Worm (Caenorhabditis elegans): Measurements from ENCODE around the gene R12B2.7.

DNA sequence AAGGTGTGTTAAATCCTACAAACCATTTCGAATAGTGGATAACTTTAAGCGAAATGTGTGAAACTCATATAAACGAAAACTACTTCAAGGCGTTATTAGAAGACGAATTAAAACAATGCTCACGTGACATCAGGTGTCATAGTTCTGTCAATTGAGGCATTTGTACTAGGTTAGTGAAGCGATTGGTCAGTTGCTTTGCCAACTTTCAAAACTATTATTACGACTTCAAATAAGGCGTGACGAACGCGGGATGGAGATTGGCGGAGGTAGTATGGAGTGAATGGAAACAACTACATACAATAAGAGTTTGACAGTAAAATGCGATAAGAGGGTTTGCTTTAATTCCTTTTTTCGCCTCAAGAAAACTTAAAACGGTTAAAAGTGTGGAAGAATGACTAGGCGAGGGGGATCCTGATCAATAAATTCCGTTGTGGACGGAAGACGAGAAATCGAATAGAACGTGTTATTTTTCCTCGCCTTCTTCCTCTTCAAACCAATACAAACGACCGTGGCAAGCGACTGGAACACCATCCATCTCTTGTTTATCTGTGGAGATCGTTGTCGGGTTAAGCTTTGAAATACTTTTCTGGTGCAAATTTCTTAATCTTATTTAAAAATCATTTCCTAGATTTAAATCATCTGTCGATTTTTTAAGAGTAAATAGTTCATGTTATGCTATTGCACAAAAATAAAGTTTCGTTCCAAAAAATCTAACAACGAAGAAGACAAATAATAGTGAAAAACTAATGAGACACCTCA lies 26.1 kb downstream of the R12B2.7 start:
- TF ChIP-seq ceh-44 (GFP tag; IDR thresholded peaks at IDR 0.05) (no peak), lsy-2 (tag; optimal IDR thresholded peaks at IDR 0.05) (no peak), unc-62 (GFP tag; optimal IDR thresholded peaks at IDR 0.05 in 1 of 2) (peak in 1 of 2 experiments; percentile 52), unc-62 (tag; optimal IDR thresholded peaks at IDR 0.05) (no peak), tra-1 (GFP tag; IDR thresholded peaks at IDR 0.05) (no peak), zfp-3 (GFP tag; conservative IDR thresholded peaks at IDR 0.05) (no peak), Y105C5A.15 (GFP tag; IDR thresholded peaks at IDR 0.05) (no peak), R02D3.7 (tag; optimal IDR thresholded peaks at IDR 0.05) (no peak), snpc-4 (tag; optimal IDR thresholded peaks at IDR 0.05) (no peak)

Measured in whole organism, L4 larva.